Worm (Caenorhabditis elegans) whole organism, mixed stage, embryonic: ENCODE measurements around the gene sld-5.

Experiments used
- bed-3 ChIP-seq: fragments of 200-800 bp; sonication (Bioruptor generic); optimal IDR thresholded peaks from 3 replicates; lab custom pipeline; 2018; ENCODE audit warnings: mild to moderate bottlenecking, missing genetic modification characterization, moderate library complexity, missing compliant biosample characterization
- ceh-83 ChIP-seq: fragments of 200-800 bp; sonication (Bioruptor generic); optimal IDR thresholded peaks from 2 replicates; lab custom pipeline; 2018; ENCODE audit warnings: mild to moderate bottlenecking, missing genetic modification characterization, missing compliant biosample characterization
- elt-1 ChIP-seq: sonication (generic microtip); optimal IDR thresholded peaks from 2 replicates; lab custom pipeline; 2017; ENCODE audit warnings: missing genetic modification characterization, mild to moderate bottlenecking, missing compliant biosample characterization, antibody characterized with exemption, moderate library complexity, borderline replicate concordance; ENCODE audit not compliant: insufficient read depth
- hlh-1 ChIP-seq: fragments of 150-350 bp; optimal IDR thresholded peaks from 2 replicates; lab custom pipeline; 2014; ENCODE audit warnings: missing biosample characterization, missing genetic modification reagents, missing genetic modification characterization
- lin-32 ChIP-seq: fragments of 200-800 bp; sonication (Bioruptor generic); optimal IDR thresholded peaks from 2 replicates; lab custom pipeline; 2018; ENCODE audit warnings: mild to moderate bottlenecking, missing genetic modification characterization, missing compliant biosample characterization
- mab-5 ChIP-seq: fragments of 150-350 bp; optimal IDR thresholded peaks from 2 replicates; lab custom pipeline; 2014; ENCODE audit warnings: missing biosample characterization, missing genetic modification characterization
- mep-1 ChIP-seq: fragments of 150-350 bp; optimal IDR thresholded peaks from 2 replicates; lab custom pipeline; 2017; ENCODE audit warnings: missing biosample characterization, missing genetic modification reagents, missing genetic modification characterization, inconsistent platforms
- nhr-12 ChIP-seq: fragments of 150-350 bp; optimal IDR thresholded peaks from 2 replicates; lab custom pipeline; 2014; ENCODE audit warnings: missing biosample characterization, missing genetic modification characterization
- nhr-237 ChIP-seq: fragments of 150-350 bp; optimal IDR thresholded peaks from 2 replicates; lab custom pipeline; 2014; ENCODE audit warnings: missing biosample characterization, missing genetic modification characterization
- nhr-28 ChIP-seq: fragments of 150-350 bp; optimal IDR thresholded peaks from 2 replicates; lab custom pipeline; 2014; ENCODE audit warnings: missing biosample characterization, missing genetic modification characterization
- nhr-76 ChIP-seq: sonication (generic microtip); optimal IDR thresholded peaks from 2 replicates; lab custom pipeline; 2017; ENCODE audit warnings: missing biosample characterization, missing genetic modification characterization
- pha-4 ChIP-seq: fragments of 150-350 bp; optimal IDR thresholded peaks from 2 replicates; lab custom pipeline; 2018; ENCODE audit warnings: missing biosample characterization, missing genetic modification reagents, missing genetic modification characterization
- unc-62 ChIP-seq: fragments of 150-350 bp; optimal IDR thresholded peaks from 2 replicates; lab custom pipeline; 2014; ENCODE audit warnings: missing biosample characterization, missing genetic modification reagents, missing genetic modification characterization
- zip-8 ChIP-seq: fragments of 150-350 bp; optimal IDR thresholded peaks from 2 replicates; lab custom pipeline; 2014; ENCODE audit warnings: missing biosample characterization, missing genetic modification characterization

DNA sequence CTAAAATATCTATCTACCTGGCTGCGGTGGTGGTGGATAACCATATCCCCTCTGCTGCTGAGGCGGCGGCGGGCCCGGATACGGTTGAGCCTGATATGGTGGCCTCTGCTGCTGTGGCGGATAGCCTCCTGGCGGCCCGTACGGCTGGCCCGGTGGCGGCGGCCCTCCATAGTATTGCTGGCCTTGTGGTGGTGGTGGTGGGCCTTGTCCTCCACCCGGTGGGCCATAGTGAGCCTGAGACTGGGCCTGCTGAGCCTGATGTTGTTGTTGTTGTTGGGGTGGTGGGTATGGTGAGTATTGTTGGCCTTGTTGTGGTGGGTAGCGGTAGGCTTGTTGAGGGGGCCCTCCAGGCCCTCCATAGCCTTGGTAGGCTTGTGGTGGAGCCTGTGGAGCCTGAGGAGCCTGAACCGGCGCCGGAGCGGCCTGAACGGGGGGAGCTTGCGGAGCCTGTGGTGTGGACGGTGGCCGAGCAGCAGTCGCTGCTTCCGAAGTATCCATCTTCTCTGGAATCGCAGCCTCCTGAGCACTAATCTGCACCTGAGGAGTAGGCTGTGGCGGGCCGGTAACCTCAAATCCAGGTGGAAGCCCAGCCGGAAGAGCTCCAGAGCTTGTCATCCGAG, 3.8 kb upstream of the sld-5 start:
- TF ChIP-seq unc-62 (no peak), elt-1 (no peak), nhr-12 (tag; lab: Kevin White, UChicago) (no peak), bed-3 (GFP tag; lab: Kevin White, UChicago) (no peak), nhr-76 (tag; lab: Kevin White, UChicago) (no peak), zip-8 (tag; lab: Kevin White, UChicago) (no peak), pha-4 (tag; lab: Kevin White, UChicago) (no peak), nhr-28 (tag; lab: Kevin White, UChicago) (no peak), nhr-237 (no peak), lin-32 (GFP tag; lab: Kevin White, UChicago) (no peak), hlh-1 (tag; lab: Kevin White, UChicago) (no peak), mep-1 (tag; lab: Kevin White, UChicago) (no peak), ceh-83 (peak; percentile 40), mab-5 (no peak)
